Fruit fly (Drosophila melanogaster): ENCODE measurements around the gene Vha16-2.

dm6 chr3L:11440769-11441168 lies 34.0 kb upstream of the Vha16-2 start:
- TF ChIP-seq EcR (GFP tag; optimal IDR thresholded peaks at IDR 0.05): no peak
- no peak for TF ChIP-seq usp (GFP tag; optimal IDR thresholded peaks at IDR 0.05)
- no peak for TF ChIP-seq Dll (optimal IDR thresholded peaks at IDR 0.05)
- no peak for TF ChIP-seq pan (optimal IDR thresholded peaks at IDR 0.05)
